Worm (Caenorhabditis elegans) whole organism, L3 larva: ENCODE results near the gene F54H12.2.

Experiments used
- R02D3.7 ChIP-seq: fragments of 150-350 bp; optimal IDR thresholded peaks from 2 replicates; lab custom pipeline; 2014; ENCODE audit warnings: missing biosample characterization, missing genetic modification characterization
- elt-3 ChIP-seq, 3 experiments: fragments of 150-350 bp in 1 of 3; sonication (generic microtip) in 2 of 3; optimal IDR thresholded peaks; 2 replicates in 2 of 3; 4 replicates in 1 of 3; lab custom pipeline; 2014 to 2017; ENCODE audit warnings: missing biosample characterization in 3 of 3, missing genetic modification characterization in 3 of 3
- lin-39 ChIP-seq: fragments of 150-350 bp; optimal IDR thresholded peaks from 2 replicates; lab custom pipeline; 2018; ENCODE audit warnings: missing biosample characterization, missing genetic modification reagents, missing genetic modification characterization
- nhr-25 ChIP-seq: sonication (generic microtip); optimal IDR thresholded peaks from 2 replicates; lab custom pipeline; 2017; ENCODE audit warnings: missing biosample characterization, missing genetic modification characterization
- pqm-1 ChIP-seq: fragments of 150-350 bp; optimal IDR thresholded peaks from 2 replicates; lab custom pipeline; 2017; ENCODE audit warnings: missing biosample characterization, missing genetic modification characterization, inconsistent platforms
- sea-2 ChIP-seq: fragments of 150-350 bp; sonication (generic microtip); optimal IDR thresholded peaks from 4 replicates; lab custom pipeline; 2014; ENCODE audit warnings: missing biosample characterization, missing genetic modification reagents, missing genetic modification characterization

DNA sequence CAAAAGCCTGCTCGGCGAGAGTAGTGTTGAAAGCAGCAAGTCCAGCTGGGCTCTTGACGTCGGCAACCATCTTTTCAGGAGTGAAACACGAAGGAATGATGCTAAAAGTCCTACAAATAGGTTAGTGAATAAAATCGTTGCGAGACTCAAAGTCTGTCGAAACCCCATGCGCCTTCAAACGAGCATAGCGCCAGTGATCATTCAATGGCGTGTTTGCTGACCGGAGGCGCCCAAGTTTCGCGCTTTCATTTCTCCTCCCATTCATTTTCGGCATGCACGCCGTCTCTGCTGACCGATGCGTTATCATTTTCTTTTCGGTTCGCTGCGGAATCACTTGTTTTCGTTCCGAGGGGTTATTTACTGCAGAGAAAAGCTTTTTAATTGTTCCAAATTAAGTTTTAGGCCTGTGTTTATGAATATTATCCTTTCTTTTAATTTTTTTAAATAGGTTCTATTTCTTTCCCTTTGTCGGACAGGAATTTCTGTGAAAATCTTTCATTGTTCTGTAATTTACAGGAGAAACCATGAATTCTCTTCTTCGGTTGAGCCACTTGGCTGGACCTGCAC, 8.9 kb downstream of the F54H12.2 start, which contains the start of the genes eef-1B.1 and aco-2:
- TF ChIP-seq R02D3.7 (tag; lab: Kevin White, UChicago) (peak; percentile 85), sea-2 (no peak), pqm-1 (tag; lab: Kevin White, UChicago) (peak; percentile 82), nhr-25 (peak; percentile 97), lin-39 (peak; percentile 97), elt-3 (tag; optimal IDR thresholded peaks at IDR 0.05; lab: Kevin White, UChicago) (no peak)
